Fruit fly (Drosophila melanogaster) whole organism, embryonic: ENCODE measurements around the gene Mst98Ca.

ENCODE experiments used
- Atf6 ChIP-seq: fragments of 200-800 bp; sonication (Bioruptor generic); IDR thresholded peaks from 2 replicates; pipeline ENCODE4 v1.3.6; 2022; ENCODE audit warnings: missing biosample characterization, missing genetic modification characterization
- Blimp-1 ChIP-seq: fragments of 200-800 bp; sonication (Bioruptor generic); optimal IDR thresholded peaks from 3 replicates; lab custom pipeline; 2018; ENCODE audit warnings: missing biosample characterization, missing genetic modification characterization, mild to moderate bottlenecking, moderate library complexity, missing genetic modification reagents
- CG12155 ChIP-seq: fragments of 200-800 bp; sonication (Bioruptor generic); optimal IDR thresholded peaks from 3 replicates; lab custom pipeline; 2016; ENCODE audit warnings: missing biosample characterization, missing genetic modification characterization
- CG12769 ChIP-seq: fragments of 200-800 bp; sonication (Bioruptor generic); optimal IDR thresholded peaks from 2 replicates; lab custom pipeline; 2019; ENCODE audit warnings: missing biosample characterization, mild to moderate bottlenecking, missing genetic modification characterization, moderate library complexity
- CG13894 ChIP-seq: fragments of 200-800 bp; sonication (Bioruptor generic); optimal IDR thresholded peaks from 3 replicates; lab custom pipeline; 2018; ENCODE audit warnings: missing biosample characterization, mild to moderate bottlenecking, missing genetic modification characterization, moderate library complexity
- CG15479 ChIP-seq: fragments of 200-800 bp; sonication (Bioruptor generic); optimal IDR thresholded peaks from 3 replicates; lab custom pipeline; 2019; ENCODE audit warnings: missing biosample characterization, mild to moderate bottlenecking, missing genetic modification characterization, moderate library complexity
- CG15514 ChIP-seq: fragments of 200-800 bp; sonication (Bioruptor generic); optimal IDR thresholded peaks from 3 replicates; lab custom pipeline; 2017; ENCODE audit warnings: missing biosample characterization, missing genetic modification characterization, mild to moderate bottlenecking, moderate library complexity, missing genetic modification reagents
- CG17829 ChIP-seq: fragments of 200-800 bp; optimal IDR thresholded peaks from 2 replicates; lab custom pipeline; 2019; ENCODE audit warnings: missing biosample characterization, mild to moderate bottlenecking, missing genetic modification characterization, moderate library complexity
- CG1832 ChIP-seq: fragments of 200-800 bp; sonication (Bioruptor generic); optimal IDR thresholded peaks from 2 replicates; lab custom pipeline; 2017; ENCODE audit warnings: missing biosample characterization, mild to moderate bottlenecking, missing genetic modification characterization, inconsistent platforms
- CG2120 ChIP-seq: fragments of 200-800 bp; sonication (Bioruptor generic); optimal IDR thresholded peaks from 3 replicates; lab custom pipeline; 2016; ENCODE audit warnings: missing biosample characterization, missing genetic modification characterization
- CG32532 ChIP-seq: fragments of 200-800 bp; sonication (Bioruptor generic); IDR thresholded peaks from 2 replicates; pipeline ENCODE4 v1.3.6; 2022; ENCODE audit warnings: missing biosample characterization, missing genetic modification characterization
- CG32767 ChIP-seq: fragments of 200-800 bp; sonication (Bioruptor generic); IDR thresholded peaks from 2 replicates; pipeline ENCODE4 v1.3.6; 2022; ENCODE audit warnings: missing biosample characterization, missing genetic modification characterization
- CG6254 ChIP-seq: fragments of 200-800 bp; sonication (Bioruptor generic); optimal IDR thresholded peaks from 3 replicates; lab custom pipeline; 2017; ENCODE audit warnings: mild to moderate bottlenecking, missing biosample characterization, missing genetic modification reagents, missing genetic modification characterization
- CG9437 ChIP-seq: fragments of 200-800 bp; sonication (Bioruptor generic); optimal IDR thresholded peaks from 2 replicates; lab custom pipeline; 2018; ENCODE audit warnings: missing biosample characterization, mild to moderate bottlenecking, missing genetic modification characterization
- CG9727 ChIP-seq: fragments of 200-800 bp; sonication (Bioruptor generic); optimal IDR thresholded peaks from 3 replicates; lab custom pipeline; 2017; ENCODE audit warnings: missing biosample characterization, mild to moderate bottlenecking, missing genetic modification characterization
- Deaf1 ChIP-seq: fragments of 200-800 bp; optimal IDR thresholded peaks from 3 replicates; lab custom pipeline; 2019; ENCODE audit warnings: missing biosample characterization, mild to moderate bottlenecking, missing genetic modification characterization, moderate library complexity
- E2f2 ChIP-seq: fragments of 200-800 bp; sonication (Bioruptor generic); IDR thresholded peaks from 2 replicates; pipeline ENCODE4 v1.3.6; 2022; ENCODE audit warnings: missing biosample characterization, missing genetic modification characterization
- GATAe ChIP-seq: fragments of 200-800 bp; sonication (Bioruptor generic); conservative IDR thresholded peaks from 2 replicates; pipeline ENCODE4 v1.3.6; 2022; ENCODE audit warnings: missing biosample characterization, missing genetic modification characterization
- H15 ChIP-seq: fragments of 200-800 bp; sonication (Bioruptor generic); IDR thresholded peaks from 3 replicates; pipeline ENCODE4 v1.3.6; 2022; ENCODE audit warnings: missing biosample characterization, missing genetic modification characterization
- HmgZ ChIP-seq: fragments of 200-800 bp; sonication (Bioruptor generic); optimal IDR thresholded peaks from 2 replicates; lab custom pipeline; 2018; ENCODE audit warnings: missing biosample characterization, mild to moderate bottlenecking, missing genetic modification characterization
- Pdp1 ChIP-seq, 2 experiments: fragments of 200-800 bp; sonication (Bioruptor generic); optimal IDR thresholded peaks; 3 replicates each; lab custom pipeline; 2016; ENCODE audit warnings: missing biosample characterization in 2 of 2, missing genetic modification characterization in 2 of 2, mild to moderate bottlenecking in 1 of 2, moderate library complexity in 1 of 2
- Scr ChIP-seq: fragments of 200-800 bp; sonication (Bioruptor generic); IDR thresholded peaks from 2 replicates; pipeline ENCODE4 v1.3.6; 2022; ENCODE audit warnings: missing biosample characterization, missing genetic modification characterization; ENCODE audit not compliant: partially characterized antibody
- Side ChIP-seq: fragments of 200-800 bp; sonication (Bioruptor generic); optimal IDR thresholded peaks from 2 replicates; lab custom pipeline; 2016; ENCODE audit warnings: missing biosample characterization, missing genetic modification characterization
- YL-1 ChIP-seq: fragments of 200-800 bp; sonication (Bioruptor generic); optimal IDR thresholded peaks from 3 replicates; lab custom pipeline; 2017; ENCODE audit warnings: missing biosample characterization, mild to moderate bottlenecking, missing genetic modification characterization
- al ChIP-seq: fragments of 200-800 bp; sonication (Bioruptor generic); IDR thresholded peaks from 2 replicates; pipeline ENCODE4 v1.3.6; 2022; ENCODE audit warnings: missing biosample characterization, missing genetic modification characterization
- chinmo ChIP-seq: fragments of 200-800 bp; sonication (Bioruptor generic); IDR thresholded peaks from 4 replicates; pipeline ENCODE4 v1.3.6; 2022; ENCODE audit warnings: missing biosample characterization, missing genetic modification characterization; ENCODE audit not compliant: partially characterized antibody
- chm ChIP-seq: fragments of 200-800 bp; sonication (Bioruptor generic); IDR thresholded peaks from 2 replicates; pipeline ENCODE4 v1.3.6; 2022; ENCODE audit warnings: missing biosample characterization, missing genetic modification characterization
- ci ChIP-seq: fragments of 200-800 bp; sonication (Bioruptor generic); IDR thresholded peaks from 3 replicates; pipeline ENCODE4 v1.3.6; 2022; ENCODE audit warnings: missing biosample characterization, missing genetic modification characterization
- crp ChIP-seq, 2 experiments: fragments of 200-800 bp; sonication (Bioruptor generic); optimal IDR thresholded peaks; 2 replicates in 1 of 2; 3 replicates in 1 of 2; lab custom pipeline; 2017; ENCODE audit warnings: missing biosample characterization in 2 of 2, missing genetic modification characterization in 2 of 2, mild to moderate bottlenecking in 1 of 2, moderate library complexity in 1 of 2
- cwo ChIP-seq: fragments of 200-800 bp; sonication (Bioruptor generic); optimal IDR thresholded peaks from 3 replicates; lab custom pipeline; 2017; ENCODE audit warnings: missing biosample characterization, missing genetic modification characterization, mild to moderate bottlenecking, moderate library complexity, missing genetic modification reagents
- dm ChIP-seq: fragments of 200-800 bp; sonication (Bioruptor generic); optimal IDR thresholded peaks from 3 replicates; lab custom pipeline; 2016; ENCODE audit warnings: missing biosample characterization, missing genetic modification characterization
- fd96Cb ChIP-seq: fragments of 200-800 bp; sonication (Bioruptor generic); optimal IDR thresholded peaks from 2 replicates; lab custom pipeline; 2018; ENCODE audit warnings: missing biosample characterization, mild to moderate bottlenecking, missing genetic modification characterization, moderate library complexity
- gce ChIP-seq: fragments of 200-800 bp; sonication (Bioruptor generic); IDR thresholded peaks from 3 replicates; pipeline ENCODE4 v1.3.6; 2022; ENCODE audit warnings: missing biosample characterization, missing genetic modification characterization
- grn ChIP-seq: fragments of 200-800 bp; sonication (Bioruptor generic); optimal IDR thresholded peaks from 3 replicates; lab custom pipeline; 2017; ENCODE audit warnings: missing biosample characterization, missing genetic modification characterization
- gsb ChIP-seq: fragments of 200-800 bp; sonication (Bioruptor generic); IDR thresholded peaks from 2 replicates; pipeline ENCODE4 v1.3.6; 2022; ENCODE audit warnings: missing biosample characterization, missing genetic modification characterization
- her ChIP-seq: fragments of 200-800 bp; sonication (Bioruptor generic); optimal IDR thresholded peaks from 2 replicates; lab custom pipeline; 2016; ENCODE audit warnings: missing biosample characterization, missing genetic modification characterization
- hkb ChIP-seq, 2 experiments: fragments of 200-800 bp in 1 of 2; fragments of >200 bp in 1 of 2; sonication (Bioruptor generic) in 1 of 2; IDR thresholded peaks in 1 of 2; optimal IDR thresholded peaks in 1 of 2; 2 replicates each; pipeline versions ENCODE4 v1.3.6 to Lab custom; 2017 to 2022; ENCODE audit warnings: missing biosample characterization in 1 of 2, missing genetic modification characterization in 1 of 2
- ken ChIP-seq: fragments of 200-800 bp; sonication (Bioruptor generic); IDR thresholded peaks from 3 replicates; pipeline ENCODE4 v1.3.6; 2022; ENCODE audit warnings: missing biosample characterization, missing genetic modification characterization
- pfk ChIP-seq: fragments of 200-800 bp; sonication (Bioruptor generic); optimal IDR thresholded peaks from 2 replicates; lab custom pipeline; 2018; ENCODE audit warnings: missing biosample characterization, mild to moderate bottlenecking, missing genetic modification characterization, moderate library complexity
- prd ChIP-seq, 3 experiments: fragments of >200 bp in 2 of 3; fragments of 200-800 bp in 1 of 3; sonication (Bioruptor generic) in 1 of 3; optimal IDR thresholded peaks in 2 of 3; IDR thresholded peaks in 1 of 3; 2 replicates in 2 of 3; 3 replicates in 1 of 3; pipeline versions ENCODE4 v1.3.6 to Lab custom; 2017 to 2022; ENCODE audit warnings: missing biosample characterization in 1 of 3, missing genetic modification characterization in 1 of 3
- pum ChIP-seq: fragments of 200-800 bp; sonication (Bioruptor generic); optimal IDR thresholded peaks from 2 replicates; lab custom pipeline; 2016; ENCODE audit warnings: missing biosample characterization, missing genetic modification characterization
- sd ChIP-seq: fragments of 200-800 bp; sonication (Bioruptor generic); optimal IDR thresholded peaks from 3 replicates; lab custom pipeline; 2018; ENCODE audit warnings: missing biosample characterization, mild to moderate bottlenecking, missing genetic modification characterization, moderate library complexity
- sens ChIP-seq: fragments of 200-800 bp; sonication (Bioruptor generic); peaks from one replicate; lab custom pipeline; 2016; ENCODE audit warnings: missing biosample characterization, missing genetic modification characterization
- sna ChIP-seq: fragments of 200-800 bp; sonication (Bioruptor generic); IDR thresholded peaks from 2 replicates; pipeline ENCODE4 v1.3.6; 2022; ENCODE audit warnings: missing biosample characterization, missing genetic modification characterization; ENCODE audit not compliant: partially characterized antibody
- stwl ChIP-seq: fragments of 200-800 bp; sonication (Bioruptor generic); optimal IDR thresholded peaks from 3 replicates; lab custom pipeline; 2018; ENCODE audit warnings: missing biosample characterization, mild to moderate bottlenecking, missing genetic modification characterization, moderate library complexity
- unpg ChIP-seq: fragments of 200-800 bp; sonication (Bioruptor generic); optimal IDR thresholded peaks from 3 replicates; lab custom pipeline; 2018; ENCODE audit warnings: missing biosample characterization, mild to moderate bottlenecking, missing genetic modification characterization, moderate library complexity
- yki ChIP-seq: fragments of >200 bp; optimal IDR thresholded peaks from 3 replicates; lab custom pipeline; 2018

The Mst98Ca gene

dm6 chr3R:28330266-28331125 lies 39.4 kb downstream of the Mst98Ca start (continued):
- peak; percentile 96 for TF ChIP-seq cwo (GFP tag; lab: Kevin White, UChicago)
- TF ChIP-seq H15 (GFP tag; lab: Robert Waterston, UW): no peak
- peak; percentile 66 for TF ChIP-seq CG12769 (tag; lab: Kevin White, UChicago)
- TF ChIP-seq CG32532 (GFP tag; lab: Robert Waterston, UW): peak; percentile 38; the same call in 1 of the 2 replicates
- TF ChIP-seq chinmo (GFP tag; lab: Robert Waterston, UW): peak; percentile 87; the same call in 3 of the 4 replicates
- TF ChIP-seq CG15514 (GFP tag; lab: Kevin White, UChicago): peak; percentile 12
- TF ChIP-seq CG12155: no peak
- TF ChIP-seq unpg (GFP tag; lab: Kevin White, UChicago): no peak
- TF ChIP-seq stwl (tag; lab: Kevin White, UChicago): peak; percentile 25
- TF ChIP-seq CG17829: peak; percentile 11
- TF ChIP-seq hkb (optimal IDR thresholded peaks at IDR 0.05; lab: Kevin White, UChicago): no peak
- 0 out of 2 replicates have a peak, but pooled peaks have one; percentile 17 for TF ChIP-seq hkb (GFP tag; IDR thresholded peaks at IDR 0.05; lab: Robert Waterston, UW)
- TF ChIP-seq ci (GFP tag; lab: Robert Waterston, UW): peak; percentile 16; the same call in 1 of the 3 replicates
- peak; percentile 7 for TF ChIP-seq Deaf1 (tag; lab: Kevin White, UChicago)
- no peak for TF ChIP-seq GATAe (GFP tag; lab: Robert Waterston, UW)
- TF ChIP-seq sna: peak; percentile 60; the same call in 1 of the 2 replicates
- TF ChIP-seq grn (GFP tag; lab: Kevin White, UChicago): peak; percentile 17
- peak; percentile 99 for TF ChIP-seq CG9437 (GFP tag; lab: Kevin White, UChicago)
- peak; percentile 21 for TF ChIP-seq HmgZ (tag; lab: Kevin White, UChicago)
- TF ChIP-seq crp (GFP tag; optimal IDR thresholded peaks at IDR 0.05; lab: Kevin White, UChicago): peak in 1 of 2 experiments; percentile 62
- TF ChIP-seq CG9727 (GFP tag; lab: Kevin White, UChicago): peak; percentile 48
- no peak for TF ChIP-seq gce (GFP tag; lab: Robert Waterston, UW)
- TF ChIP-seq Atf6: peak; percentile 25; the same call in 1 of the 2 replicates
- TF ChIP-seq yki (lab: Kevin White, UChicago): peak; percentile 43
- no peak for TF ChIP-seq ken
- no peak for TF ChIP-seq CG6254 (GFP tag; lab: Kevin White, UChicago)
- peak; percentile 62 for TF ChIP-seq CG1832 (GFP tag; lab: Kevin White, UChicago)
- TF ChIP-seq CG32767 (GFP tag; lab: Robert Waterston, UW): no peak
- peak; percentile 78 for TF ChIP-seq CG13894 (tag; lab: Kevin White, UChicago)
- TF ChIP-seq CG2120 (GFP tag; lab: Kevin White, UChicago): peak; percentile 12
- TF ChIP-seq Pdp1 (GFP tag; optimal IDR thresholded peaks at IDR 0.05; lab: Kevin White, UChicago): peak in 1 of 2 experiments; percentile 50
- TF ChIP-seq dm (GFP tag; lab: Kevin White, UChicago): peak; percentile 77
- TF ChIP-seq sens (GFP tag; lab: Kevin White, UChicago): peak; percentile 86
- TF ChIP-seq E2f2 (GFP tag; lab: Robert Waterston, UW): peak; percentile 61
- peak; percentile 50 for TF ChIP-seq CG15479
- peak; percentile 18 for TF ChIP-seq YL-1 (GFP tag; lab: Kevin White, UChicago)
- peak; percentile 7 for TF ChIP-seq Side (GFP tag; lab: Kevin White, UChicago)
- TF ChIP-seq gsb (GFP tag; lab: Robert Waterston, UW): no peak
- peak; percentile 48 for TF ChIP-seq pfk (GFP tag; lab: Kevin White, UChicago)
- peak; percentile 44 for TF ChIP-seq Scr
- TF ChIP-seq sd: peak; percentile 39
- TF ChIP-seq prd (optimal IDR thresholded peaks at IDR 0.05; lab: Kevin White, UChicago): no peak
- no peak for TF ChIP-seq prd (GFP tag; IDR thresholded peaks at IDR 0.05; lab: Robert Waterston, UW)
- peak; percentile 46 for TF ChIP-seq her
- no peak for TF ChIP-seq fd96Cb (tag; lab: Kevin White, UChicago)
- peak; percentile 88 for TF ChIP-seq Blimp-1 (GFP tag; lab: Kevin White, UChicago)
- no peak for TF ChIP-seq al (GFP tag; lab: Robert Waterston, UW)
- no peak for TF ChIP-seq pum (GFP tag; lab: Kevin White, UChicago)
- no peak for TF ChIP-seq chm (GFP tag; lab: Robert Waterston, UW)
